Worm (Caenorhabditis elegans) whole organism, young adult: ENCODE results near the gene msp-74.
A peak's percentile ranks its signal among the peaks of the same experiment; 100 is the strongest.

ENCODE experiments used
- F23B12.7 ChIP-seq: sonication (generic microtip); optimal IDR thresholded peaks from 2 replicates; lab custom pipeline; 2017; ENCODE audit warnings: missing genetic modification characterization, mild to moderate bottlenecking, missing compliant biosample characterization, antibody characterized with exemption, moderate library complexity; ENCODE audit not compliant: insufficient read depth
- F39B2.1 ChIP-seq: fragments of 200-800 bp; sonication (Bioruptor generic); IDR thresholded peaks from 2 replicates; pipeline ENCODE4 v1.3.6; 2022; ENCODE audit warnings: missing genetic modification reagents, missing genetic modification characterization, missing compliant biosample characterization
- K11D2.4 ChIP-seq: fragments of 200-800 bp; sonication (Bioruptor generic); IDR thresholded peaks from 2 replicates; pipeline ENCODE4 v1.3.6; 2022; ENCODE audit warnings: missing genetic modification reagents, missing genetic modification characterization, missing compliant biosample characterization
- T07F8.4 ChIP-seq: sonication (generic microtip); optimal IDR thresholded peaks from 2 replicates; lab custom pipeline; 2016; ENCODE audit warnings: mild to moderate bottlenecking, missing genetic modification characterization, moderate library complexity, missing compliant biosample characterization
- T26A5.8 ChIP-seq: sonication (generic microtip); optimal IDR thresholded peaks from 2 replicates; lab custom pipeline; 2016; ENCODE audit warnings: missing genetic modification characterization, missing compliant biosample characterization
- Y53G8AR.9 ChIP-seq: fragments of 200-800 bp; sonication (Bioruptor generic); conservative IDR thresholded peaks from 2 replicates; pipeline ENCODE4 v1.3.6; 2022; ENCODE audit warnings: missing genetic modification reagents, missing genetic modification characterization, missing compliant biosample characterization
- Y56A3A.18 ChIP-seq: fragments of 200-800 bp; sonication (Bioruptor generic); IDR thresholded peaks from 2 replicates; pipeline ENCODE4 v1.3.6; 2022; ENCODE audit warnings: missing genetic modification reagents, missing genetic modification characterization, missing compliant biosample characterization
- Y79H2A.3 ChIP-seq: fragments of 200-800 bp; sonication (Bioruptor generic); conservative IDR thresholded peaks from 2 replicates; pipeline ENCODE4 v1.3.6; 2022; ENCODE audit warnings: missing genetic modification reagents, missing genetic modification characterization, missing compliant biosample characterization
- Y95B8A.8 ChIP-seq: fragments of 200-800 bp; sonication (Bioruptor generic); IDR thresholded peaks from 2 replicates; pipeline ENCODE4 v1.3.6; 2022; ENCODE audit warnings: missing genetic modification reagents, missing genetic modification characterization, missing compliant biosample characterization
- akir-1 ChIP-seq: fragments of 200-800 bp; sonication (Bioruptor generic); optimal IDR thresholded peaks from 2 replicates; lab custom pipeline; 2018; ENCODE audit warnings: mild to moderate bottlenecking, missing genetic modification characterization, moderate library complexity, missing compliant biosample characterization
- athp-1 ChIP-seq: sonication (generic microtip); optimal IDR thresholded peaks from 2 replicates; lab custom pipeline; 2017; ENCODE audit warnings: mild to moderate bottlenecking, missing genetic modification characterization, missing compliant biosample characterization
- ccch-3 ChIP-seq: fragments of 200-800 bp; sonication (Bioruptor generic); optimal IDR thresholded peaks from 2 replicates; lab custom pipeline; 2018; ENCODE audit warnings: mild to moderate bottlenecking, missing genetic modification characterization, missing compliant biosample characterization
- cebp-1 ChIP-seq, 2 experiments: fragments of 200-800 bp in 1 of 2; sonication (Bioruptor generic) in 1 of 2; sonication (generic microtip) in 1 of 2; IDR thresholded peaks in 1 of 2; optimal IDR thresholded peaks in 1 of 2; 2 replicates each; pipeline versions ENCODE4 v1.3.6 to Lab custom; 2017 to 2022; ENCODE audit warnings: missing compliant biosample characterization in 2 of 2, missing genetic modification characterization in 2 of 2, mild to moderate bottlenecking in 1 of 2, missing genetic modification reagents in 1 of 2, moderate library complexity in 1 of 2
- ceh-27 ChIP-seq: fragments of 200-800 bp; sonication (Bioruptor generic); optimal IDR thresholded peaks from 2 replicates; lab custom pipeline; 2018; ENCODE audit warnings: mild to moderate bottlenecking, missing genetic modification characterization, moderate library complexity, missing compliant biosample characterization
- chd-7 ChIP-seq: sonication (generic microtip); optimal IDR thresholded peaks from 2 replicates; lab custom pipeline; 2016; ENCODE audit warnings: mild to moderate bottlenecking, missing genetic modification characterization, moderate library complexity, missing compliant biosample characterization
- dox-1 ChIP-seq: fragments of 200-800 bp; sonication (Bioruptor generic); IDR thresholded peaks from 2 replicates; pipeline ENCODE4 v1.3.6; 2022; ENCODE audit warnings: missing genetic modification reagents, missing genetic modification characterization, missing compliant biosample characterization
- dpff-1 ChIP-seq: sonication (generic microtip); optimal IDR thresholded peaks from 2 replicates; lab custom pipeline; 2017; ENCODE audit warnings: mild to moderate bottlenecking, missing genetic modification characterization, missing compliant biosample characterization
- efl-1 ChIP-seq: fragments of 150-350 bp; optimal IDR thresholded peaks from 2 replicates; lab custom pipeline; 2014; ENCODE audit warnings: missing biosample characterization, missing genetic modification reagents, missing genetic modification characterization
- egrh-3 ChIP-seq: fragments of 200-800 bp; sonication (Bioruptor generic); IDR thresholded peaks from 2 replicates; pipeline ENCODE4 v1.3.6; 2022; ENCODE audit warnings: missing genetic modification reagents, missing genetic modification characterization, missing compliant biosample characterization
- ekl-4 ChIP-seq: fragments of 200-800 bp; sonication (Bioruptor generic); IDR thresholded peaks from 2 replicates; pipeline ENCODE4 v1.3.6; 2022; ENCODE audit warnings: missing genetic modification reagents, missing genetic modification characterization, missing compliant biosample characterization
- hlh-26 ChIP-seq: fragments of 200-800 bp; sonication (Bioruptor generic); conservative IDR thresholded peaks from 2 replicates; pipeline ENCODE4 v1.3.6; 2022; ENCODE audit warnings: missing genetic modification reagents, missing genetic modification characterization, missing compliant biosample characterization
- let-607 ChIP-seq, 2 experiments: fragments of 200-800 bp in 1 of 2; sonication (Bioruptor generic) in 1 of 2; sonication (generic microtip) in 1 of 2; optimal IDR thresholded peaks; 2 replicates each; lab custom pipeline; 2016 to 2018; ENCODE audit warnings: mild to moderate bottlenecking in 2 of 2, missing compliant biosample characterization in 2 of 2, missing genetic modification characterization in 2 of 2, moderate library complexity in 2 of 2, missing genotype in 1 of 2
- lin-26 ChIP-seq: fragments of 200-800 bp; sonication (Bioruptor generic); IDR thresholded peaks from 2 replicates; pipeline ENCODE4 v1.3.6; 2022; ENCODE audit warnings: missing genetic modification reagents, missing genetic modification characterization, missing compliant biosample characterization
- lin-35 ChIP-seq, 3 experiments: fragments of 150-350 bp in 2 of 3; sonication (generic microtip) in 1 of 3; optimal IDR thresholded peaks; 2 replicates each; lab custom pipeline; 2014 to 2018; ENCODE audit warnings: missing biosample characterization in 3 of 3, missing genetic modification characterization in 3 of 3, missing genetic modification reagents in 3 of 3
- lsy-27 ChIP-seq: sonication (generic microtip); optimal IDR thresholded peaks from 2 replicates; lab custom pipeline; 2017; ENCODE audit warnings: missing genetic modification characterization, mild to moderate bottlenecking, missing compliant biosample characterization, antibody characterized with exemption, missing genotype, borderline replicate concordance; ENCODE audit not compliant: insufficient read depth
- nfya-1 ChIP-seq: sonication (generic microtip); optimal IDR thresholded peaks from 2 replicates; lab custom pipeline; 2017; ENCODE audit warnings: antibody characterized with exemption, missing compliant biosample characterization, missing genetic modification characterization, borderline replicate concordance; ENCODE audit not compliant: insufficient read depth
- nfya-2 ChIP-seq: fragments of 200-800 bp; sonication (Bioruptor generic); IDR thresholded peaks from 2 replicates; pipeline ENCODE4 v1.3.6; 2022; ENCODE audit warnings: missing genetic modification reagents, missing genetic modification characterization, missing compliant biosample characterization
- pbrm-1 ChIP-seq: fragments of 200-800 bp; sonication (Bioruptor generic); IDR thresholded peaks from 2 replicates; pipeline ENCODE4 v1.3.6; 2022; ENCODE audit warnings: missing genetic modification reagents, missing genetic modification characterization, missing compliant biosample characterization
- rcor-1 ChIP-seq: fragments of 200-800 bp; sonication (Bioruptor generic); IDR thresholded peaks from 2 replicates; pipeline ENCODE4 v1.3.6; 2022; ENCODE audit warnings: missing genetic modification reagents, missing genetic modification characterization, missing compliant biosample characterization
- rec-8 ChIP-seq, 2 experiments: sonication (generic microtip); optimal IDR thresholded peaks; 2 replicates each; lab custom pipeline; 2016; ENCODE audit warnings: mild to moderate bottlenecking in 2 of 2, missing genetic modification characterization in 2 of 2, missing genetic modification reagents in 2 of 2, missing genotype in 2 of 2, missing biosample characterization in 1 of 2, missing compliant biosample characterization in 1 of 2, moderate library complexity in 1 of 2
- repo-1 ChIP-seq: sonication (generic microtip); optimal IDR thresholded peaks from 2 replicates; lab custom pipeline; 2017; ENCODE audit warnings: mild to moderate bottlenecking, missing genetic modification characterization, missing compliant biosample characterization
- sdz-38 ChIP-seq: sonication (generic microtip); optimal IDR thresholded peaks from 2 replicates; lab custom pipeline; 2016; ENCODE audit warnings: missing genotype, missing genetic modification characterization, missing compliant biosample characterization
- sea-2 ChIP-seq: fragments of 200-800 bp; sonication (Bioruptor generic); IDR thresholded peaks from 2 replicates; pipeline ENCODE4 v1.3.6; 2022; ENCODE audit warnings: missing genetic modification characterization, missing compliant biosample characterization
- snpc-1.3 ChIP-seq: sonication (generic microtip); optimal IDR thresholded peaks from 2 replicates; lab custom pipeline; 2017; ENCODE audit warnings: missing genetic modification characterization, mild to moderate bottlenecking, missing compliant biosample characterization, antibody characterized with exemption, moderate library complexity, missing genotype, missing genetic modification reagents; ENCODE audit not compliant: insufficient read depth
- snpc-3.4 ChIP-seq: sonication (generic microtip); optimal IDR thresholded peaks from 2 replicates; lab custom pipeline; 2017; ENCODE audit warnings: missing genetic modification characterization, mild to moderate bottlenecking, missing compliant biosample characterization, antibody characterized with exemption, moderate library complexity, missing genotype, missing genetic modification reagents
- snpc-4 ChIP-seq, 5 experiments: fragments of 150-350 bp in 1 of 5; sonication (generic microtip) in 4 of 5; optimal IDR thresholded peaks; 2 replicates each; lab custom pipeline; 2014 to 2018; ENCODE audit warnings: missing genetic modification characterization in 5 of 5, missing biosample characterization in 3 of 5, antibody characterized with exemption in 2 of 5, mild to moderate bottlenecking in 2 of 5, missing compliant biosample characterization in 2 of 5, missing genotype in 2 of 5, moderate library complexity in 2 of 5, missing genetic modification reagents in 1 of 5
- tbx-9 ChIP-seq: sonication (generic microtip); optimal IDR thresholded peaks from 2 replicates; lab custom pipeline; 2016; ENCODE audit warnings: borderline replicate concordance, missing genetic modification characterization, inconsistent platforms, missing compliant biosample characterization
- tlf-1 ChIP-seq: fragments of 200-800 bp; sonication (Bioruptor generic); optimal IDR thresholded peaks from 2 replicates; lab custom pipeline; 2018; ENCODE audit warnings: mild to moderate bottlenecking, missing genetic modification characterization, missing compliant biosample characterization
- unc-62 ChIP-seq: fragments of 150-350 bp; optimal IDR thresholded peaks from 2 replicates; lab custom pipeline; 2014; ENCODE audit warnings: missing biosample characterization, missing genetic modification reagents, missing genetic modification characterization
- xnd-1 ChIP-seq: sonication (generic microtip); optimal IDR thresholded peaks from 2 replicates; lab custom pipeline; 2016; ENCODE audit warnings: missing genotype, missing genetic modification reagents, missing genetic modification characterization, missing compliant biosample characterization
- zfh-2 ChIP-seq: fragments of 200-800 bp; sonication (Bioruptor generic); conservative IDR thresholded peaks from 2 replicates; pipeline ENCODE4 v1.3.6; 2022; ENCODE audit warnings: missing genetic modification reagents, missing genetic modification characterization, missing compliant biosample characterization
- ztf-18 ChIP-seq: sonication (generic microtip); optimal IDR thresholded peaks from 2 replicates; lab custom pipeline; 2016; ENCODE audit warnings: missing genotype, mild to moderate bottlenecking, missing genetic modification characterization, missing compliant biosample characterization
- ztf-25 ChIP-seq: fragments of 200-800 bp; sonication (Bioruptor generic); IDR thresholded peaks from 2 replicates; pipeline ENCODE4 v1.3.6; 2022; ENCODE audit warnings: missing genetic modification reagents, missing genetic modification characterization, missing compliant biosample characterization
- ztf-3 ChIP-seq: fragments of 200-800 bp; sonication (Bioruptor generic); optimal IDR thresholded peaks from 2 replicates; lab custom pipeline; 2018; ENCODE audit warnings: mild to moderate bottlenecking, missing genetic modification characterization, missing compliant biosample characterization

The msp-74 gene

DNA sequence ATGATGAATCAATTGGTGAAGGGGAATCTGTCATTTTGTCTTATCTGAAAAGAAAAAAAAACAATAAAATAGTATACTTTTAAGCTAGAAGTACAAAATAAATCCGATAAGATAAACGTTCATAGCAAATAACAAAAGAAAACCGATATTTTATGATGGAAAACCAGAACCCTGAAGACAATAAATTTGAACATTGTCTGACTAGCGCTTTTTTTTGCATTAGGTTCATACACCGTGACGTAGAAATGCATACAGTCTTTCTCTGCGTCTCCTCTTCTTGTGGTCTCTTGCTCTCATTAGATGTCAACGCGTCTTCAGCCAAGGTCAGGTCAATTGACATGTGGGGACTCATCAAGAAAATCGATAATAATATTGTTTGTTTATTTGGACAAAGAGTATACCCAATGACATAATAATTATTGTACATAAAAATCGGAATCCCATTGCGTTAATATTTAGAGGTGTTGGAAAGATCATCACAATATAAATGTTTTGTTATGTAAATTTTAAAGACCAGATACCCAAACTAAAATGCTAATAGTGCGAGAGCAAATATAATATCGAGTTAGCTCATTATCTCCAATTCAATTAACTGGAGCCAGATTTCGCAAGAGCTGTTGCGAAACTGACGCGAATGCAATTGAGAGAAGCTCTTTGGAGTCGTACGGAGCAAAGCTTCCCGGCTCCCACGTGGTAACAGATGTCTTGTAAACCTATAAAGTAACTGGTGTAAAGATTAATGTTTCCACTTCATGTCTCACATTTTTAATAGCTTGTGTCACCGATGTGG, 33.8 kb downstream of the msp-74 start, which contains the start of gene dsh-2 (continued):
- no peak for TF ChIP-seq lin-35 (GFP tag; optimal IDR thresholded peaks at IDR 0.05; lab: Kevin White, UChicago)
- TF ChIP-seq Y56A3A.18 (GFP tag; lab: Robert Waterston, UW) = no peak
- TF ChIP-seq tlf-1 = no peak
- TF ChIP-seq pbrm-1 (GFP tag; lab: Robert Waterston, UW) = no peak
- no peak for TF ChIP-seq K11D2.4 (GFP tag; lab: Robert Waterston, UW)
- TF ChIP-seq ztf-18 (tag; lab: Kevin White, UChicago) = no peak
- TF ChIP-seq sdz-38 (tag; lab: Kevin White, UChicago) = no peak
- TF ChIP-seq tbx-9 (tag; lab: Kevin White, UChicago) = no peak
- no peak for TF ChIP-seq chd-7 (tag; lab: Kevin White, UChicago)
- TF ChIP-seq xnd-1 (tag; lab: Kevin White, UChicago) = no peak
- peak; percentile 56; the same call in 1 of the 2 replicates for TF ChIP-seq cebp-1 (GFP tag; IDR thresholded peaks at IDR 0.05; lab: Robert Waterston, UW)
- peak; percentile 90 for TF ChIP-seq cebp-1 (tag; optimal IDR thresholded peaks at IDR 0.05; lab: Kevin White, UChicago)
- TF ChIP-seq athp-1 (tag; lab: Kevin White, UChicago) = no peak
- TF ChIP-seq Y95B8A.8 = no peak
- TF ChIP-seq snpc-3.4 (tag; lab: Kevin White, UChicago) = peak; percentile 25
- no peak; the same call in 1 of the 2 replicates for TF ChIP-seq ekl-4 (GFP tag; lab: Robert Waterston, UW)
- no peak for TF ChIP-seq dpff-1 (tag; lab: Kevin White, UChicago)
- TF ChIP-seq egrh-3 (GFP tag; lab: Robert Waterston, UW) = no peak
- TF ChIP-seq let-607 (tag; optimal IDR thresholded peaks at IDR 0.05; lab: Kevin White, UChicago) = no peak
- TF ChIP-seq F39B2.1 (GFP tag; lab: Robert Waterston, UW) = no peak
- no peak for TF ChIP-seq ccch-3 (GFP tag; lab: Kevin White, UChicago)
- TF ChIP-seq lsy-27 = no peak
- TF ChIP-seq nfya-2 (GFP tag; lab: Robert Waterston, UW) = no peak
- TF ChIP-seq T26A5.8 (tag; lab: Kevin White, UChicago) = no peak
- no peak for TF ChIP-seq sea-2 (GFP tag; lab: Robert Waterston, UW)
- no peak for TF ChIP-seq snpc-4 (GFP tag; optimal IDR thresholded peaks at IDR 0.05; lab: Kevin White, UChicago)
- TF ChIP-seq snpc-4 (tag; optimal IDR thresholded peaks at IDR 0.05; lab: Kevin White, UChicago) = peak in 2 of 4 experiments; percentile 13 to 53
- TF ChIP-seq ceh-27 = peak; percentile 30
- TF ChIP-seq nfya-1 (tag; lab: Kevin White, UChicago) = no peak
- TF ChIP-seq snpc-1.3 (tag; lab: Kevin White, UChicago) = no peak
- no peak for TF ChIP-seq Y53G8AR.9 (GFP tag; lab: Robert Waterston, UW)
- TF ChIP-seq repo-1 (tag; lab: Kevin White, UChicago) = no peak
- peak; percentile 54; the same call in 1 of the 2 replicates for TF ChIP-seq dox-1
- TF ChIP-seq akir-1 (GFP tag; lab: Kevin White, UChicago) = no peak
- TF ChIP-seq ztf-3 (GFP tag; lab: Kevin White, UChicago) = no peak
- TF ChIP-seq F23B12.7 (tag; lab: Kevin White, UChicago) = no peak
- TF ChIP-seq ztf-25 = no peak
- TF ChIP-seq hlh-26 (GFP tag; lab: Robert Waterston, UW) = no peak
- TF ChIP-seq unc-62 = no peak
- TF ChIP-seq zfh-2 (GFP tag; lab: Robert Waterston, UW) = no peak
- TF ChIP-seq efl-1 (GFP tag; lab: Kevin White, UChicago) = peak; percentile 18
- no peak for TF ChIP-seq Y79H2A.3 (GFP tag; lab: Robert Waterston, UW)
- no peak for TF ChIP-seq lin-26 (GFP tag; lab: Robert Waterston, UW)
- TF ChIP-seq rec-8 (tag; optimal IDR thresholded peaks at IDR 0.05; lab: Kevin White, UChicago) = no peak
- TF ChIP-seq T07F8.4 (tag; lab: Kevin White, UChicago) = no peak
- no peak for TF ChIP-seq rcor-1 (GFP tag; lab: Robert Waterston, UW)
